Fruit fly (Drosophila melanogaster) S2 (cell line): ENCODE data around the gene Psf3.

Experiments used
- CG8478 ChIP-seq: fragments of >200 bp; optimal IDR thresholded peaks from 2 replicates; lab custom pipeline; 2018
- CTCF ChIP-seq, 2 experiments: fragments of >200 bp; optimal IDR thresholded peaks; 2 replicates each; lab custom pipeline; 2018

The Psf3 gene

DNA sequence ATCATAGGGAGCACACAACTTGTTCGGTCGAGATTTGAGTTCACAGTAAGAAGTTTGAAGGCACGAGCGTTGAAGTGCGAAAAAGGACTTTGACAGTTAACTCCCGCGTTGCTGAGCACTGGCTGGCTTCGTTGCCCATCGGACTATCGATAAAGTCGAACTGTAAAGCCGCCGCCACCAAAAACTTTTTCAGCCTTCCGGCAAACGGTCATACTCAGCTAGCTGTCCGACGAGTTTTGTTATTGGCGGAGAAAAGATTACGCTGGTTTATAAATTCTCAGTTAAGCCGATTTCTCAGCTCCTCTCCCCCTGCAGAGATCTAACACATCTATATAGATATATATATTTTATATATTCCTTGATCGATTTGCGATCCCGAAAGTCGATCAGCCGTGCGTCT, at the start of gene Psf3, which contains the start of gene flw:
TSS of gene Psf3 (minus strand) at position 105 of the 400 bp plus-strand sequence.
TSS of gene flw (plus strand) at position 204 of the 400 bp plus-strand sequence.
- TF ChIP-seq CG8478 (lab: Kevin White, UChicago) = no peak
- no peak for TF ChIP-seq CTCF (optimal IDR thresholded peaks at IDR 0.05; lab: Kevin White, UChicago)

DNA sequence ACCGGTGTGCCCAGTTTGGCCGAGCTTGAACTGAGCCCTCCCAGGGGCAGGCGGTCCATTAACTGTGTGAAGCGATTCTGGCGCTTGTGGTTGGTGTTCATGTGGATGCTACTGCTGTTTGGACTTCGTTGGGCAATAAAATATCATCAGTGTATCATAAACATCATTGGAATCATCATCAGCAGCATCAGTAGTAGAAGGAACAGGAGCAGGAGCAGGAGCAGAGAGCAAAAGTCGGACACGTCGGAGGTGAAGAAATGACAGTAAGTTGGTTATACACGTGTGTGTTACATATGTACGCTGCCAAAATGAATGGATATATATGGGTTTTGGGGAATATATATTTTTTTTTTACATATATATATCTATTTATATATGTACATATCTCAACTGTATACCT, 47.1 kb upstream of the Psf3 start, which contains the start of gene CG12640:
TSS of gene CG12640 (minus strand) at position 101 of the 400 bp plus-strand sequence.
- no peak for TF ChIP-seq CG8478 (lab: Kevin White, UChicago)
- TF ChIP-seq CTCF (optimal IDR thresholded peaks at IDR 0.05; lab: Kevin White, UChicago) = no peak

DNA sequence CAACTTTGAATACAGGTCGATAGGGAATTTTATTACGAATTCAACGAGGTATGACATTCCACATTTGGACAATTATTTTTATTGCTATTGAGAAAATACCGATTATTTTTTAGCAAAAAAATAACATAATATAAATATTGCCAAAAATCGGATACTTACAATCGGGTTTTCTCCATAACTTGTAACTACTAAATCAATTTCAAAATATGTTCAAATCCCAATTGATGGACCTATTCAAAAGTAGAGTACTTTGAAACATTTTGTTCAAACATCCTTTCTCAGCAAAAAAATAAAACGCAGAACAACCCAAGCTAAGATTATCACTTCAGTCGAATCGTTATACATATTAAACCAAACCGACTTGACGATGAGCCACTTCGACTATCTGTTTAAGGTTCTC, 31.5 kb upstream of the Psf3 start, which contains the start of gene RabX2:
TSS of gene RabX2 (plus strand) at position 301 of the 400 bp plus-strand sequence.
- no peak for TF ChIP-seq CTCF (optimal IDR thresholded peaks at IDR 0.05; lab: Kevin White, UChicago)
- TF ChIP-seq CG8478 (lab: Kevin White, UChicago) = no peak

DNA sequence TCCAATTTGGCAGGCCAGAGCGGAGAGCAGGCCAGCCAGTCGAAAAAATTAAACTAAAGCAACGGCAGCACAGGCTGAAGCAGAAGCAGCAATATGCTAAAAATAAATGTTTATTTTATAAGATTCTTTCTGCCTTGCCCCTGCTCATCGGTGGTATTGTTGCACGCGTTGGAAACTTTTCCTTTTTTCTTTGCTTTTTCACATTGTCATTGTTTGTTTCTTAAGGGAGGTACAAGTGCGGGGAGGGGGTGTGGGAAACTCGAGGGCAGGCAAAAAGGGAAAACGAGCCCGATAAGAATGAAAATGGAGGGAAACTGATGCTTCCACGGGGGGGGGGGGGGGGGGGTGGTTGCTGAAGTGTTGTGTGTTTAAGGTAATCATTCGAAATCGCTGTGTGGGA, 13.3 kb upstream of the Psf3 start:
- TF ChIP-seq CG8478 (lab: Kevin White, UChicago) (no peak), CTCF (optimal IDR thresholded peaks at IDR 0.05; lab: Kevin White, UChicago) (no peak)

DNA sequence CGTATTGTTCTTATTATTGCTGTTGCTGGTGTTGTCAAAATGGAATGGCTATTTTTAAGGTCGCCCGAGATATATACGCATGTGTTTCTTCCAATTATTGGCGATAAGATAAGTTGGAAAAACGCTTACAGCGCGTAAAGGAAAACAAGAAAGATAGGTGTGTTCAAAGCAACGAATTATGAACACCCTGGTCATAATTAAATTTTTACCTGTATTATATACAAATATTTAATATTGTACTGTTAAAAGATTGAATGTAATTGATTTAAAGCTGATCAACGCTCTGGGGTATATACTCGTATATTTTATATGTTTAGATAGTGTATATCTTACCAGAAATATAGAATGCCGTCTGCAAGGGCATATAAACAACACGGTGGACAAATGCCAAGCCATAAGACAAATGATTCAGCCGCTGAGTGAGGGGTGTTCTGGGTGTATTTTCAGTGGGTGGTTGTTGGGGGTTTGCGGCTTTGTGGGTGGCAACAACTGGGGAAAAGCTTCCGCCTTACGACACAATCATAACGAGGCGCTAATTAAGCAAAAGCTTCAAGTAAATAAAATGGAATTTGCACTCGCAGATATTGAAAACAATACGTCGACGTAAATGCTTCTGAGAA, 12.0 kb upstream of the Psf3 start:
- TF ChIP-seq CG8478 (lab: Kevin White, UChicago) (no peak), CTCF (optimal IDR thresholded peaks at IDR 0.05; lab: Kevin White, UChicago) (no peak)

DNA sequence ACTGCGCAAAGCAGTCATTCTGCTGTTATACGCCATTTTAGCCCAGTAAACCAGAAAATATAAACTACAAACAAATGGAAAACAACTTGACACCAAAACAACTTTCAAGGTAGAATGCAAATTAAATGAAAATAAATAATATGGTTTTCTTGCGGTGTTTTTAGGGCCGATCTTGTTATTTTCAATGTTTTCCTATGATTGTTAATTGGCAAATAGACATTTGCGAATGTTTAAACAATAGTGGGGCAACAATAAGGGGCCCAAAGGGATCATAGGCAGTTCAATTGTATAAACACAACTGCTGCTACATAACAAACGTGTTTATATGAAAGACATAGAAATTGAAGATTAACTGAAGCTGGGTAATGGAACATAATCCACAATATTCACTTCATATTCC, 11.2 kb upstream of the Psf3 start:
- TF ChIP-seq CG8478 (lab: Kevin White, UChicago) (no peak), CTCF (optimal IDR thresholded peaks at IDR 0.05; lab: Kevin White, UChicago) (no peak)

DNA sequence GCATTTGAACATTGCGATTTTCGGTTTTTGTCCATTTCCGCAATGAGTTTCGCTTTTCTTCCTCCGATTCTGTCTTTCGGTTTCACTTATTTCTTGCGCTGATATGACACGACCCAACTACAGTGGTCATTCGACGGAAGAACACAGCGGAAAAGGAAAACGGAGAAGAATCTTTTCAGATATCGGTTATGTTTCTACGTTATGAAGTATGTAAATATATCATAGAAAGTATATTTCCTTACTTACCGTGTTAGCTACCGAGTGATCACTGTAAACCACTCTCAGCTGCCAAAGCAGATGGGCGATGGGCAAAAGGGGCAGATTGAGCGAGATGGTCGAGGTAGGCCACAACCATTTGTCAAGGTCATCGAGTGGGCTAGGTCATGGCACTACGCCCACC, 2.0 kb upstream of the Psf3 start:
- TF ChIP-seq CTCF (optimal IDR thresholded peaks at IDR 0.05; lab: Kevin White, UChicago) (no peak), CG8478 (lab: Kevin White, UChicago) (no peak)

DNA sequence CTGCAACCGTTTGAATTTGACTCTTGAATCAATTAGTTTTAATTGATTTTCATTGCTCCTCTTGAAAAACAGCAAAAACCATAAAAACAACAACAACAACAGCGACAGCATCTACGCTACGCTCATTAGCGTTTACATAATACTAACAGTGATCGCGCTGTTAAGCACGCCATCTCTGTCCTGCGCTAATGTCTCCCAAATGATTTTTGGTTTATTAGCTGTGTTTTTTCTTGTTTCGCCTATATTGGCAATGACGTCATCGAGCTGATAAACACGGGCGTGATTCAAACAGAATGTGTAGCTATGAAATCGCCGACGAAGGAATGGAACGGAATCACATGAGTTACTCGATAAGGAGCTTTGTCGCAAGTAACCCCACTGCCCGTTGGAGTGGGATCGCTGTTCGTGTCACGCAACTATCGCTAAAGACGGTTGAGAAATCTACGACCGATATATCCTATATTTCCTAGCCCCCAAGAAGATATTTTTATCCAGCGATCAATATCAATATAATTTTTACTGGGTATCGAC, 1.2 kb upstream of the Psf3 start:
- TF ChIP-seq CTCF (optimal IDR thresholded peaks at IDR 0.05; lab: Kevin White, UChicago) = no peak
- no peak for TF ChIP-seq CG8478 (lab: Kevin White, UChicago)

DNA sequence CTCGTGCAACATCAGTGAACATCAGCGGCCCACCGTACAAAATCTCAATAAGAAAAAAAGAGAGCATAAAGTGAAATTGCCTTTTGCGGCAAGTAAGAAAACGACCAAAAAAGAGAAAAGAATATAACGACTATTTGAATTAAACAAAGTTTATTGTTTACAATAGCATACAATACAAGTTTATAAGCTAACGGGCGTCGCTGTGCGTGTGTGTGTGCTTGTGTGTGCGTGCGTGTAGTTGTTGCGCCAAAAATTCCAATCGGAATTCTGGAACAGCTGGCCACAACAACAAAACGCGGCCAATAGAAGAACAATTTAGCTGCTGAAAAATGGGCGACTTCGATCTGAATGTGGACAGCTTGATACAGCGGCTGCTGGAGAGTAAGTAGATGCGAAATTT, 522 bp upstream of the Psf3 start:
- TF ChIP-seq CG8478 (lab: Kevin White, UChicago) = no peak
- TF ChIP-seq CTCF (optimal IDR thresholded peaks at IDR 0.05; lab: Kevin White, UChicago) = no peak

DNA sequence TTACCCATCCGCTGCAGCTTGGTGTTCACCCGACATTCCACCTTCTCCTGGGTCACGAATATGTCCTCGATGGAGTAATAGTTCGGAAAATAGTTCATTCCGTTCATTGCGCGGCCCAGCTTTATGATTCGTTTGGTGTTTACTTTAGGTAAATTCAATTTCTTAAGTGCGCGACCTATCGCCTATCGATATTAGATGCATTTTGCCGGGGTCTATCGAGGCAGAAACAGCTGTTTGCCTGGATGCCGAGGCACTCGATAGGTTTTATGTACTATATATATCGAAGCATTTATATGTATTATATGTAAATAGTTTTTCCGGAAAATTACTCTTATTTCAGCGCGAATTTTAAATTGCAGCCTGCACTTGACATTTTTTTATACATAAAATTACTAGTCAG, 714 bp downstream of the Psf3 start:
- TF ChIP-seq CG8478 (lab: Kevin White, UChicago) = no peak
- TF ChIP-seq CTCF (optimal IDR thresholded peaks at IDR 0.05; lab: Kevin White, UChicago) = no peak

DNA sequence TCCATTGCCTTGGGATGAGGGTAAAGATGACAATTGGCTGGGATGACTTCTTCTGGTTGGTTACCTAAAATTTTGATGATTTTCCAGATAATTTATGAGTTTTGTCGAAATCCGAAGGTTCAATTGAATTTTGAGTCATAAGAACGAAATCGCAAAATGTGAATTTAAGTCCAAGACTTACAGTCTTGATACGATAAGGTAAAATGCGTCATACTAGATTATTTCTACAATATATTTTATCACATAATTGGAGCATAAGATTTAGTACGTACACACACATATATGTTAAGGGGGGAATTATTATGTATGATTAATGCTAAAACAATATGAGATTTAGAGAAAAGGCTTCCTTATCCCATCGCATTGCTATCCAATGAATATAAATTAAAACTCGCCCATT, 4.4 kb downstream of the Psf3 start, which contains the start of gene CG32681:
TSS of gene CG32681 (minus strand) at position 101 of the 400 bp plus-strand sequence.
- TF ChIP-seq CTCF (optimal IDR thresholded peaks at IDR 0.05; lab: Kevin White, UChicago) = no peak
- no peak for TF ChIP-seq CG8478 (lab: Kevin White, UChicago)

DNA sequence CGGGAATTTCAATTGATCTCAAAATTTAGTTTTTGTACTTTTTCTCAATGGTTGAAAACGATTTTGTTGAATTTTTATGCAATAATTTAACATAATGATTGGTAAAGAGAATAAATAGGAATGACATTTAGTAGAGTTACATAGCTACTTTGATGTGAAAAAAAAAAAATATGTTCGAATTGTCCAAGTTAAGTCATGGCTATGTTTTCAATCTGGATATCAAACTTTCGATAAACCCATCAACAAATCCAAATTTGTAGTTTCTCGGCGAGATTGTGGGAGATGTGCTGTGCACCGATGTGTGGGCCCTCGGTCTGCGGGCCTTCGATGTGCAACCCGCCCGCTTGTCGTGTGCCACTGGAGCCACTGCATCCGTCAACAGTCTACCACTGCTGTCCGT, 10.4 kb downstream of the Psf3 start, which contains the start of the genes CG32686 and CG2898:
TSS of gene CG32686 (minus strand) at position 101 of the 400 bp plus-strand sequence.
TSS of gene CG2898 (plus strand) at position 159 of the 400 bp plus-strand sequence.
- TF ChIP-seq CG8478 (lab: Kevin White, UChicago) (no peak), CTCF (optimal IDR thresholded peaks at IDR 0.05; lab: Kevin White, UChicago) (no peak)

DNA sequence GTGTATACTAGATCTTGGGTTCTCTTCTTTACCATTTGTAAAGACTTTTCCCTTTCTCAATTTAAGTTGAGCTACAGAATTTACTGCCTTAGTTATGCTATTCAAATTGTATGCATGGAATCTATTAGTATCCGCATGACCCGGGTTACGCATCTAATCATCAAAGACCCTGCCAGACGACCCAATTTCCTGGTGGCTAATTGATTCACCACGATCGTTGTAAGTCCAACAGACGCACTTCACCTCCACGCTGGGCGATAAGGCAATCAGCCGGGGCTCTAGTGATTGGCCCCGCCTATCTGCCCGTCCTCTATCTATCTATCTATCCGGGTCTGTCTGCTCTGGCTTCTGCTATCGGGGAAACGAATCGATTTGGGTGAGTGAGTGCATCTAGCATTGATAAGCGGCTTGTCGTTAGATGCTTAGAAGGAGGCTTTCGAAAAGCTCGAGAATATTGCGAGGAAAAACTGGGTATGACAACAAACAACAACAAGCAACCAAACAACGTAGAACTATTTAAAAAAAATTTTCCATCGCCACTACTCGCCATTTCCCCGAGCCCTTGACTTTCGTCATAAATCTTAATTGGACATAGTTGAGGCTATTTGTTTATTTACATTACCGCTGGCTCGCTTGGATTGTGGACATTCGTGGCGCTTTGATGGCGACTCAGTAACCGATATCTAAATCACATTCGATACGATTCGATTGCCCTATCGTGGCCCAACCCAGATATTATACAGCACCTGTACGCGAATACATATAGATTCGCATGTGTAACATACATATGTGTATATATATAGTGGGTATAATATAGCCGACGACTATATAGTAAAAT, 15.2 kb downstream of the Psf3 start:
- TF ChIP-seq CTCF (optimal IDR thresholded peaks at IDR 0.05; lab: Kevin White, UChicago) (no peak), CG8478 (lab: Kevin White, UChicago) (no peak)

DNA sequence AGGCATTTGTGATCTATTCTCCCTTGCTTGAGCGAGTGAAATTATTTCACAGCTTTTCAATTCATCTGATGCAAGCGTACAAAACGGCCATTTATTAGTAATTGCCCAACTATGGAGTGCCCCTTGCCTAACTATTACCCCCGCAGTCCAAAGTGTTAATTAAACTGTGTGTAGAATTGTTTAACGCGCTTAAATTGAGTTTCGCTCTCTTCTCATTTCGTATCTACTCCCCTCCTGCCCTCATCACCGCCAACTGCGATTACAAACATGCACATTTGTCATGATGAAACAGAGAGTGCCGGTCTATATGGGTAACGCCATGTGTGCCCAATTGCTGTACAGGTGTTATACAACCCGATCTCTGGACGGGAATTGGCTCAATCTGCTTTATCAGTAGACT, 15.9 kb downstream of the Psf3 start:
- no peak for TF ChIP-seq CG8478 (lab: Kevin White, UChicago)
- no peak for TF ChIP-seq CTCF (optimal IDR thresholded peaks at IDR 0.05; lab: Kevin White, UChicago)

DNA sequence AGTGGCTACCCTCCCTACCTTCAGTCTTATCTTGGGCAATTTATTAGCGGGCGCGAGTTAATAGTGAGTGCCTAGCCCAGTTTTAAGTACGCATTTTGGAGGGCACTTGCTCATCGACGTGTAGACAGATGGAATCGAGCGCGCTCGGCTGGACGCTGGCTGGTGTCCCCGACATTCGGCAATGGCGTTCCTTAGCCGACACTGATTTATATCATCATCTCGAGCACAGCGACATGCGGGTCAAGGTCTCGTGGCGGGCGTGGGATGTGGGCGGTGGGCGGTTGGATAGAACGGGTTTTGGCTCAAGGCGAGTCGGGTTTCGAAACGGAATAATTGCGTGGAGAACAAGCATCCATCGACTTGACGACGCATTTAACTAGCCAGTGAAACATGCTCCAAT, 16.3 kb downstream of the Psf3 start:
- TF ChIP-seq CTCF (optimal IDR thresholded peaks at IDR 0.05; lab: Kevin White, UChicago) (no peak), CG8478 (lab: Kevin White, UChicago) (no peak)
